Fruit fly (Drosophila melanogaster) whole organism, embryonic: ENCODE measurements around the gene CG11699.
A peak's percentile ranks its signal among the peaks of the same experiment; 100 is the strongest.

Source experiments
- CG11093 ChIP-seq: fragments of 200-800 bp; sonication (Bioruptor generic); IDR thresholded peaks from 3 replicates; pipeline ENCODE4 v1.3.6; 2022; ENCODE audit warnings: missing biosample characterization, missing genetic modification characterization
- CG11398 ChIP-seq: fragments of 200-800 bp; sonication (Bioruptor generic); optimal IDR thresholded peaks from 2 replicates; lab custom pipeline; 2016; ENCODE audit warnings: missing biosample characterization, missing genetic modification characterization
- CG11696 ChIP-seq: fragments of 200-800 bp; sonication (Bioruptor generic); IDR thresholded peaks from 2 replicates; pipeline ENCODE4 v1.3.6; 2022; ENCODE audit warnings: missing biosample characterization, missing genetic modification characterization
- CG12391 ChIP-seq: fragments of 200-800 bp; sonication (Bioruptor generic); optimal IDR thresholded peaks from 3 replicates; lab custom pipeline; 2018; ENCODE audit warnings: missing biosample characterization, mild to moderate bottlenecking, missing genetic modification characterization, moderate library complexity
- CG12942 ChIP-seq: fragments of 200-800 bp; sonication (Bioruptor generic); optimal IDR thresholded peaks from 3 replicates; lab custom pipeline; 2016; ENCODE audit warnings: missing biosample characterization, missing genetic modification characterization
- CG13287 ChIP-seq: fragments of 200-800 bp; sonication (Bioruptor generic); IDR thresholded peaks from 2 replicates; pipeline ENCODE4 v1.3.6; 2022; ENCODE audit warnings: missing biosample characterization, missing genetic modification characterization; ENCODE audit not compliant: partially characterized antibody
- CG13296 ChIP-seq: fragments of 200-800 bp; sonication (Bioruptor generic); optimal IDR thresholded peaks from 3 replicates; lab custom pipeline; 2018; ENCODE audit warnings: missing biosample characterization, mild to moderate bottlenecking, missing genetic modification characterization
- CG14860 ChIP-seq: fragments of 200-800 bp; sonication (Bioruptor generic); IDR thresholded peaks from 3 replicates; pipeline ENCODE4 v1.3.6; 2022; ENCODE audit warnings: missing biosample characterization, missing genetic modification characterization; ENCODE audit not compliant: partially characterized antibody
- CG1529 ChIP-seq: fragments of 200-800 bp; sonication (Bioruptor generic); optimal IDR thresholded peaks from 3 replicates; lab custom pipeline; 2018; ENCODE audit warnings: missing biosample characterization, missing genetic modification characterization
- CG1647 ChIP-seq: fragments of 200-800 bp; sonication (Bioruptor generic); optimal IDR thresholded peaks from 3 replicates; lab custom pipeline; 2016; ENCODE audit warnings: missing biosample characterization, missing genetic modification characterization
- CG17186 ChIP-seq: fragments of 200-800 bp; sonication (Bioruptor generic); optimal IDR thresholded peaks from 3 replicates; lab custom pipeline; 2017; ENCODE audit warnings: missing biosample characterization, missing genetic modification reagents, missing genetic modification characterization
- CG17328 ChIP-seq: fragments of 200-800 bp; sonication (Bioruptor generic); IDR thresholded peaks from 2 replicates; pipeline ENCODE4 v1.3.6; 2022; ENCODE audit warnings: missing biosample characterization, missing genetic modification characterization
- CG18011 ChIP-seq: fragments of 200-800 bp; sonication (Bioruptor generic); optimal IDR thresholded peaks from 2 replicates; lab custom pipeline; 2017; ENCODE audit warnings: missing biosample characterization, missing genetic modification characterization, mild to moderate bottlenecking, moderate library complexity, missing genotype
- CG18764 ChIP-seq: fragments of 200-800 bp; sonication (Bioruptor generic); optimal IDR thresholded peaks from 3 replicates; lab custom pipeline; 2016; ENCODE audit warnings: missing biosample characterization, missing genetic modification characterization
- CG2712 ChIP-seq: fragments of 200-800 bp; optimal IDR thresholded peaks from 3 replicates; lab custom pipeline; 2019; ENCODE audit warnings: missing biosample characterization, mild to moderate bottlenecking, missing genetic modification characterization, moderate library complexity
- CG30403 ChIP-seq: fragments of 200-800 bp; sonication (Bioruptor generic); optimal IDR thresholded peaks from 3 replicates; lab custom pipeline; 2016; ENCODE audit warnings: missing biosample characterization, missing genetic modification characterization
- CG3065 ChIP-seq: fragments of 200-800 bp; sonication (Bioruptor generic); optimal IDR thresholded peaks from 2 replicates; lab custom pipeline; 2016; ENCODE audit warnings: missing biosample characterization, missing genetic modification characterization
- CG3281 ChIP-seq: fragments of 200-800 bp; sonication (Bioruptor generic); optimal IDR thresholded peaks from 3 replicates; lab custom pipeline; 2017; ENCODE audit warnings: missing biosample characterization, mild to moderate bottlenecking, missing genetic modification characterization
- CG34376 ChIP-seq: fragments of 200-800 bp; sonication (Bioruptor generic); optimal IDR thresholded peaks from 2 replicates; lab custom pipeline; 2018; ENCODE audit warnings: missing biosample characterization, mild to moderate bottlenecking, missing genetic modification characterization
- CG34422 ChIP-seq: fragments of 200-800 bp; sonication (Bioruptor generic); IDR thresholded peaks from 3 replicates; pipeline ENCODE4 v1.3.6; 2022; ENCODE audit warnings: missing biosample characterization, missing genetic modification characterization
- CG3995 ChIP-seq: fragments of 200-800 bp; sonication (Bioruptor generic); optimal IDR thresholded peaks from 3 replicates; lab custom pipeline; 2016; ENCODE audit warnings: missing biosample characterization, missing genetic modification characterization
- CG4617 ChIP-seq: fragments of 200-800 bp; sonication (Bioruptor generic); optimal IDR thresholded peaks from 3 replicates; lab custom pipeline; 2016; ENCODE audit warnings: missing biosample characterization, missing genetic modification characterization, borderline replicate concordance
- CG4707 ChIP-seq: fragments of 200-800 bp; sonication (Bioruptor generic); optimal IDR thresholded peaks from 2 replicates; lab custom pipeline; 2018; ENCODE audit warnings: missing biosample characterization, mild to moderate bottlenecking, missing genetic modification characterization, moderate library complexity
- CG7372 ChIP-seq: fragments of 200-800 bp; sonication (Bioruptor generic); IDR thresholded peaks from 2 replicates; pipeline ENCODE4 v1.3.6; 2022; ENCODE audit warnings: missing biosample characterization, missing genetic modification characterization
- CG8478 ChIP-seq: fragments of >200 bp; optimal IDR thresholded peaks from 2 replicates; lab custom pipeline; 2018
- CG9609 ChIP-seq: fragments of 200-800 bp; sonication (Bioruptor generic); optimal IDR thresholded peaks from 3 replicates; lab custom pipeline; 2016; ENCODE audit warnings: missing biosample characterization, missing genetic modification characterization
- Doc2 ChIP-seq: fragments of 200-800 bp; sonication (Bioruptor generic); IDR thresholded peaks from 2 replicates; pipeline ENCODE4 v1.3.6; 2022; ENCODE audit warnings: missing biosample characterization, missing genetic modification characterization
- Dref ChIP-seq: fragments of 200-800 bp; sonication (Bioruptor generic); IDR thresholded peaks from 2 replicates; pipeline ENCODE4 v1.3.6; 2022; ENCODE audit warnings: missing biosample characterization, missing genetic modification characterization
- Gsc ChIP-seq: fragments of 200-800 bp; sonication (Bioruptor generic); IDR thresholded peaks from 2 replicates; pipeline ENCODE4 v1.3.6; 2022; ENCODE audit warnings: missing biosample characterization, missing genetic modification characterization
- Hand ChIP-seq: fragments of 200-800 bp; sonication (Bioruptor generic); optimal IDR thresholded peaks from 2 replicates; lab custom pipeline; 2017; ENCODE audit warnings: mild to moderate bottlenecking, missing biosample characterization, missing genetic modification reagents, missing genetic modification characterization
- Lim3 ChIP-seq: fragments of 200-800 bp; sonication (Bioruptor generic); IDR thresholded peaks from 2 replicates; pipeline ENCODE4 v1.3.6; 2022; ENCODE audit warnings: missing biosample characterization, missing genetic modification characterization
- Mad ChIP-seq: fragments of 200-800 bp; sonication (Bioruptor generic); optimal IDR thresholded peaks from 2 replicates; lab custom pipeline; 2016; ENCODE audit warnings: missing biosample characterization, missing genetic modification characterization
- NFAT ChIP-seq: fragments of 200-800 bp; sonication (Bioruptor generic); IDR thresholded peaks from 2 replicates; pipeline ENCODE4 v1.3.6; 2022; ENCODE audit warnings: missing biosample characterization, missing genetic modification characterization
- Poxn ChIP-seq: fragments of 200-800 bp; sonication (Bioruptor generic); IDR thresholded peaks from 2 replicates; pipeline ENCODE4 v1.3.6; 2022; ENCODE audit warnings: missing biosample characterization, missing genetic modification characterization
- Spps ChIP-seq: fragments of 200-800 bp; sonication (Bioruptor generic); optimal IDR thresholded peaks from 2 replicates; lab custom pipeline; 2018; ENCODE audit warnings: missing biosample characterization, mild to moderate bottlenecking, missing genetic modification characterization
- Sry-β ChIP-seq: fragments of 200-800 bp; sonication (Bioruptor generic); optimal IDR thresholded peaks from 2 replicates; lab custom pipeline; 2018; ENCODE audit warnings: missing biosample characterization, mild to moderate bottlenecking, missing genetic modification characterization, moderate library complexity
- chm ChIP-seq: fragments of 200-800 bp; sonication (Bioruptor generic); IDR thresholded peaks from 2 replicates; pipeline ENCODE4 v1.3.6; 2022; ENCODE audit warnings: missing biosample characterization, missing genetic modification characterization
- crc ChIP-seq: fragments of 200-800 bp; sonication (Bioruptor generic); optimal IDR thresholded peaks from 2 replicates; lab custom pipeline; 2016; ENCODE audit warnings: missing biosample characterization, missing genetic modification characterization
- dimm ChIP-seq: fragments of 200-800 bp; sonication (Bioruptor generic); IDR thresholded peaks from 2 replicates; pipeline ENCODE4 v1.3.6; 2022; ENCODE audit warnings: missing biosample characterization, missing genetic modification characterization
- her ChIP-seq: fragments of 200-800 bp; sonication (Bioruptor generic); optimal IDR thresholded peaks from 2 replicates; lab custom pipeline; 2016; ENCODE audit warnings: missing biosample characterization, missing genetic modification characterization
- kni ChIP-seq: fragments of 200-800 bp; sonication (Bioruptor generic); optimal IDR thresholded peaks from 3 replicates; lab custom pipeline; 2017; ENCODE audit warnings: mild to moderate bottlenecking, missing biosample characterization, missing genetic modification reagents, missing genetic modification characterization
- lmd ChIP-seq: fragments of 200-800 bp; sonication (Bioruptor generic); IDR thresholded peaks from 2 replicates; pipeline ENCODE4 v1.3.6; 2022; ENCODE audit warnings: missing biosample characterization, missing genetic modification characterization
- lov ChIP-seq, 2 experiments: fragments of 200-800 bp in 1 of 2; fragments of >200 bp in 1 of 2; sonication (Bioruptor generic) in 1 of 2; IDR thresholded peaks in 1 of 2; optimal IDR thresholded peaks in 1 of 2; 2 replicates in 1 of 2; 3 replicates in 1 of 2; pipeline versions ENCODE4 v1.3.6 to Lab custom; 2017 to 2022; ENCODE audit warnings: missing biosample characterization in 1 of 2, missing genetic modification characterization in 1 of 2
- onecut ChIP-seq: fragments of 200-800 bp; sonication (Bioruptor generic); IDR thresholded peaks from 2 replicates; pipeline ENCODE4 v1.3.6; 2022; ENCODE audit warnings: missing biosample characterization, missing genetic modification characterization
- pan ChIP-seq, 4 experiments: fragments of >200 bp in 3 of 4; fragments of 200-800 bp in 1 of 4; sonication (Bioruptor generic) in 1 of 4; optimal IDR thresholded peaks in 3 of 4; IDR thresholded peaks in 1 of 4; 2 replicates each; pipeline versions ENCODE4 v1.3.6 to Lab custom; 2017 to 2022; ENCODE audit warnings: missing biosample characterization in 2 of 4, missing genetic modification characterization in 2 of 4, mixed read lengths in 1 of 4
- pho ChIP-seq: fragments of 200-800 bp; sonication (Bioruptor generic); optimal IDR thresholded peaks from 2 replicates; lab custom pipeline; 2016; ENCODE audit warnings: missing biosample characterization, missing genetic modification characterization
- psq ChIP-seq: fragments of 200-800 bp; sonication (Bioruptor generic); optimal IDR thresholded peaks from 2 replicates; lab custom pipeline; 2017; ENCODE audit warnings: missing biosample characterization, missing genetic modification characterization
- stwl ChIP-seq: fragments of 200-800 bp; sonication (Bioruptor generic); optimal IDR thresholded peaks from 3 replicates; lab custom pipeline; 2018; ENCODE audit warnings: missing biosample characterization, mild to moderate bottlenecking, missing genetic modification characterization, moderate library complexity
- zen2 ChIP-seq: fragments of 200-800 bp; sonication (Bioruptor generic); IDR thresholded peaks from 3 replicates; pipeline ENCODE4 v1.3.6; 2022; ENCODE audit warnings: missing biosample characterization, missing genetic modification characterization; ENCODE audit not compliant: partially characterized antibody

CG11699 gene

DNA sequence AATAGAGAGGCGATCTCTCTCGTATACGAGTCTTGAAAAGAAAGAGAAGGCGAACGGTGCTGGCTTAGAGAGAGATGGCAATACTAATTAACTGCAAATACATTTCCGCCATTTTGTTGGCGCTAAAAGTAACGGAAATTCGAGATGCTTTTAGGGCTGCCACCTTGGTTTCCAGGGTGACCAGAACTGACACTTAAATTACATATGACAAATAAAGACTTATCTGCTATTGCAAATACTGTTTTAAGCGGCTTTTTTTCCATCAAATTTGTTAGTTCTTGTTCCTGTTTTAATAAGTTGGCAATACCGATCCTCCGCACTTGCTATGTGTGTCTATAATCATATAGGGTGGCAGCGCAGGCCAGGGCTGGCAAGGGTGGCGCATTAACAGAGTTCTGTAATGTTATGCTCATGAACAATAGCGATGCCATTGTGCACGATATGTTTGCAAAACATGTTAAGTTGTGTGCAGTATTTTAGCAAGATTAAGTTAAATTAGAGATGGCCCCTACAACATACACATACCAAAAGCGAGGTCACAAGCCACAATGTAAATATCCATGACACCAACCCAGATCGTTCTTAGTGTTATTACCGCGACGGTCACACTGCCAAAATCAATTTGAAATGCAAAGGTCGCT is 9.9 kb downstream of the CG11699 start, which contains the start of gene nod (continued):
- no peak for TF ChIP-seq chm
- 0 out of 3 replicates have a peak, but pooled peaks have one; percentile 18 for TF ChIP-seq CG11093 (GFP tag; lab: Robert Waterston, UW)
- TF ChIP-seq CG3995 (GFP tag; lab: Kevin White, UChicago) = no peak
- TF ChIP-seq NFAT (GFP tag; lab: Robert Waterston, UW) = peak; percentile 43; the same call in 1 of the 2 replicates
- no peak for TF ChIP-seq Poxn (GFP tag; lab: Robert Waterston, UW)
- peak; percentile 70 for TF ChIP-seq CG1647 (GFP tag; lab: Kevin White, UChicago)
- TF ChIP-seq CG9609 (GFP tag; lab: Kevin White, UChicago) = peak; percentile 55
- TF ChIP-seq CG11398 (GFP tag; lab: Kevin White, UChicago) = peak; percentile 28
- TF ChIP-seq psq = no peak
- TF ChIP-seq Hand (GFP tag; lab: Kevin White, UChicago) = no peak
- TF ChIP-seq lov (optimal IDR thresholded peaks at IDR 0.05; lab: Kevin White, UChicago) = no peak
- no peak for TF ChIP-seq lov (GFP tag; IDR thresholded peaks at IDR 0.05; lab: Robert Waterston, UW)
- peak; percentile 57 for TF ChIP-seq CG17328 (GFP tag; lab: Robert Waterston, UW)
- peak; percentile 35 for TF ChIP-seq kni
- 0 out of 2 replicates have a peak, but pooled peaks have one; percentile 11 for TF ChIP-seq Lim3
- no peak; the same call in 2 of the 3 replicates for TF ChIP-seq CG14860 (GFP tag; lab: Robert Waterston, UW)
- TF ChIP-seq CG4617 (GFP tag; lab: Kevin White, UChicago) = peak; percentile 27
- TF ChIP-seq CG3065 = peak; percentile 42
- peak; percentile 85 for TF ChIP-seq CG13287
- TF ChIP-seq Doc2 (GFP tag; lab: Robert Waterston, UW) = no peak
- 0 out of 2 replicates have a peak, but pooled peaks have one; percentile 21 for TF ChIP-seq CG7372 (GFP tag; lab: Robert Waterston, UW)
- no peak for TF ChIP-seq dimm
- TF ChIP-seq CG18764 (GFP tag; lab: Kevin White, UChicago) = peak; percentile 15
- peak; percentile 73 for TF ChIP-seq her (GFP tag; lab: Kevin White, UChicago)
- TF ChIP-seq onecut (GFP tag; lab: Robert Waterston, UW) = 0 out of 2 replicates have a peak, but pooled peaks have one; percentile 26
- TF ChIP-seq CG18011 (GFP tag; lab: Kevin White, UChicago) = peak; percentile 25
- peak; percentile 57 for TF ChIP-seq Dref (GFP tag; lab: Robert Waterston, UW)
- TF ChIP-seq pan (optimal IDR thresholded peaks at IDR 0.05; lab: Kevin White, UChicago) = no peak
- TF ChIP-seq pan (GFP tag; optimal IDR thresholded peaks at IDR 0.05 in 1 of 2, IDR thresholded peaks at IDR 0.05 in 1 of 2) = peak in 1 of 2 experiments; percentile 55
- TF ChIP-seq CG8478 (lab: Kevin White, UChicago) = no peak
- no peak for TF ChIP-seq Gsc (GFP tag; lab: Robert Waterston, UW)
- TF ChIP-seq CG30403 = peak; percentile 72
- peak; percentile 62 for TF ChIP-seq pho (GFP tag; lab: Kevin White, UChicago)
- peak; percentile 63 for TF ChIP-seq CG12391 (tag; lab: Kevin White, UChicago)
- peak; percentile 51 for TF ChIP-seq CG17186 (GFP tag; lab: Kevin White, UChicago)
- no peak for TF ChIP-seq CG1529
- TF ChIP-seq CG3281 = peak; percentile 51
- TF ChIP-seq lmd (GFP tag; lab: Robert Waterston, UW) = peak; percentile 42; the same call in 1 of the 2 replicates
- no peak for TF ChIP-seq CG34422 (GFP tag; lab: Robert Waterston, UW)
- peak; percentile 49 for TF ChIP-seq CG34376
- no peak; the same call in 2 of the 3 replicates for TF ChIP-seq zen2 (GFP tag; lab: Robert Waterston, UW)
- TF ChIP-seq CG13296 = peak; percentile 71
- TF ChIP-seq CG2712 = peak; percentile 65
- no peak for TF ChIP-seq CG11696
- TF ChIP-seq Sry-β (GFP tag; lab: Kevin White, UChicago) = peak; percentile 11
- TF ChIP-seq CG12942 = peak; percentile 52
- TF ChIP-seq Mad (GFP tag; lab: Kevin White, UChicago) = peak; percentile 44
- TF ChIP-seq stwl (tag; lab: Kevin White, UChicago) = peak; percentile 66
- peak; percentile 6 for TF ChIP-seq CG4707 (GFP tag; lab: Kevin White, UChicago)
- peak; percentile 22 for TF ChIP-seq crc (GFP tag; lab: Kevin White, UChicago)
- TF ChIP-seq Spps = peak; percentile 13
